Worm (Caenorhabditis elegans): ENCODE data around the gene mdt-15.

Gene mdt-15

DNA sequence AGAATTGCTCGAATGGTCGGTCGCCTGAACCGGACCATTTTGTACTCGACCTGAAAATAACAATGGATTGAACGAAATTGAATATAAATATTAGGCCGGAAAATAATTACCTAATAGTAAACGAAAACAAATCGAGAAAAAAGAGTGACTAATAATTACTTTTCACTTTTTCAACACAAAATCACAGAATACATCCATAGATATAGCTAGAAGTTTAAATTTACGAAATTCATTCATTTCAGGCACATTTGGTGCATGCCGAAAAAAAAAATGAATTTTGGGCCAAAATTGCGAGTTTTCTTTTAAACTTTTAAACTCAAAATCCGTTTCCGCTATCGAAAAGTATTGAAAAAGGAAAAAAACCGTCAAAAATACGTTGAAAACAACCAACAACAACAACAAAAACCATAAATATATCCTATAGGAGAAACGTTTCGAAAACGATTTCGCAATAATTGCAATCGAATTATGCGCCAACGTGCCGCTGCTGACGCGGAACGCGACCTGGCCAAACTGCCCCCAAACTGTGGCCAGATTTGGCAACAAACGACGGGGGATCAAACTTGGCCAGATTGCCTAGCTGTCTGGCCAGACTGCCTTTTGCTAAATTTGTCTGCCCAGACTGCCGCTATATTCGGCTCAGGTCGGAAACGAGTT lies 48.1 kb downstream of the mdt-15 start, which contains the start of gene Y37B11A.3:
Gene Y37B11A.3 (minus strand): TSS at position 51 of the 657 bp plus-strand sequence.
- peak; percentile 75 for TF ChIP-seq dpl-1 (GFP tag; optimal IDR thresholded peaks at IDR 0.05)
- TF ChIP-seq nhr-48 (tag; optimal IDR thresholded peaks at IDR 0.05) = peak; percentile 33
- peak; percentile 51; the same call in 1 of the 2 replicates for TF ChIP-seq ctbp-1 (GFP tag; IDR thresholded peaks at IDR 0.05)
- TF ChIP-seq rbr-2 (tag; optimal IDR thresholded peaks at IDR 0.05) = peak; percentile 65
- TF ChIP-seq ceh-20 (GFP tag; IDR thresholded peaks at IDR 0.05) = peak; percentile 68; the same call in 1 of the 2 replicates
- no peak for TF ChIP-seq lin-1 (GFP tag; IDR thresholded peaks at IDR 0.05)
- peak; percentile 84 for TF ChIP-seq mes-2 (tag; optimal IDR thresholded peaks at IDR 0.05; ENCODE audit: poor library complexity, severe bottlenecking)
- TF ChIP-seq vab-7 (GFP tag; IDR thresholded peaks at IDR 0.05) = peak; percentile 19; the same call in 1 of the 2 replicates
- no peak for TF ChIP-seq ztf-11 (tag; optimal IDR thresholded peaks at IDR 0.05)
- peak; percentile 21 for TF ChIP-seq F37D6.2 (tag; optimal IDR thresholded peaks at IDR 0.05)
- no peak for TF ChIP-seq nhr-6 (tag; optimal IDR thresholded peaks at IDR 0.05)
- no peak for TF ChIP-seq attf-4 (tag; optimal IDR thresholded peaks at IDR 0.05)
- TF ChIP-seq php-3 (GFP tag; IDR thresholded peaks at IDR 0.05) = 0 out of 2 replicates have a peak, but pooled peaks have one; percentile 35
- no peak for TF ChIP-seq nhr-42 (GFP tag; IDR thresholded peaks at IDR 0.05)
- no peak for TF ChIP-seq snpc-1.2 (GFP tag; IDR thresholded peaks at IDR 0.05)
- TF ChIP-seq spr-1 (tag; optimal IDR thresholded peaks at IDR 0.05) = peak; percentile 42
- no peak for TF ChIP-seq lin-39 (tag; optimal IDR thresholded peaks at IDR 0.05)
- TF ChIP-seq dmd-9 (GFP tag; IDR thresholded peaks at IDR 0.05) = peak; percentile 62; the same call in 1 of the 2 replicates
- no peak for TF ChIP-seq mdl-1 (tag; optimal IDR thresholded peaks at IDR 0.05)
- no peak for TF ChIP-seq cey-2 (tag; optimal IDR thresholded peaks at IDR 0.05; ENCODE audit: borderline replicate concordance, insufficient read depth)
- peak; percentile 7 for TF ChIP-seq hlh-30 (tag; optimal IDR thresholded peaks at IDR 0.05; ENCODE audit: insufficient read depth)
- no peak for TF ChIP-seq unc-62 (GFP tag; optimal IDR thresholded peaks at IDR 0.05 in 1 of 2)
- TF ChIP-seq unc-62 (tag; optimal IDR thresholded peaks at IDR 0.05) = no peak
- TF ChIP-seq lsy-2 (tag; optimal IDR thresholded peaks at IDR 0.05) = peak in 1 of 2 experiments; percentile 78
- TF ChIP-seq zfp-3 (GFP tag; conservative IDR thresholded peaks at IDR 0.05) = no peak; the same call in 1 of the 2 replicates
- TF ChIP-seq hmg-1.1 (GFP tag; IDR thresholded peaks at IDR 0.05) = peak; percentile 83
- TF ChIP-seq set-16 (GFP tag; IDR thresholded peaks at IDR 0.05) = peak; percentile 33; the same call in 1 of the 2 replicates
- 0 out of 2 replicates have a peak, but pooled peaks have one; percentile 43 for TF ChIP-seq Y75B8A.6 (GFP tag; IDR thresholded peaks at IDR 0.05)
- peak; percentile 18 for TF ChIP-seq nhr-11 (tag; optimal IDR thresholded peaks at IDR 0.05)
- TF ChIP-seq jun-1 (tag; optimal IDR thresholded peaks at IDR 0.05) = peak; percentile 26
- TF ChIP-seq fos-1 (tag; optimal IDR thresholded peaks at IDR 0.05) = no peak
- TF ChIP-seq tra-1 (GFP tag; IDR thresholded peaks at IDR 0.05) = 0 out of 2 replicates have a peak, but pooled peaks have one; percentile 48
- TF ChIP-seq hif-1 (tag; optimal IDR thresholded peaks at IDR 0.05) = peak in 1 of 2 experiments; percentile 45
- no peak for TF ChIP-seq ztf-7 (tag; optimal IDR thresholded peaks at IDR 0.05)
- TF ChIP-seq nhr-77 (tag; optimal IDR thresholded peaks at IDR 0.05) = peak; percentile 39
- TF ChIP-seq daf-8 (GFP tag; IDR thresholded peaks at IDR 0.05) = no peak
- TF ChIP-seq egl-27 (tag; optimal IDR thresholded peaks at IDR 0.05) = no peak
- peak; percentile 39 for TF ChIP-seq duxl-1 (tag; optimal IDR thresholded peaks at IDR 0.05; ENCODE audit: poor library complexity)
- peak; percentile 98 for TF ChIP-seq aha-1 (tag)
- peak; percentile 72 for TF ChIP-seq dmd-6 (GFP tag; IDR thresholded peaks at IDR 0.05)
- TF ChIP-seq madf-9 (GFP tag; conservative IDR thresholded peaks at IDR 0.05) = no peak
- TF ChIP-seq nhr-28 (tag; optimal IDR thresholded peaks at IDR 0.05) = peak; percentile 15
- TF ChIP-seq spr-3 (GFP tag; optimal IDR thresholded peaks at IDR 0.05) = no peak
- TF ChIP-seq mep-1 (tag; optimal IDR thresholded peaks at IDR 0.05) = peak; percentile 76
- no peak for TF ChIP-seq ZK337.2 (GFP tag; IDR thresholded peaks at IDR 0.05)
- no peak for TF ChIP-seq daf-16 (GFP tag; optimal IDR thresholded peaks at IDR 0.05)
- no peak for TF ChIP-seq daf-16 (tag; optimal IDR thresholded peaks at IDR 0.05)
- TF ChIP-seq mxl-3 (GFP tag; optimal IDR thresholded peaks at IDR 0.05) = peak; percentile 58
- TF ChIP-seq dve-1 (tag; optimal IDR thresholded peaks at IDR 0.05; ENCODE audit: insufficient read depth) = peak; percentile 73
- no peak for TF ChIP-seq ceh-62 (tag; optimal IDR thresholded peaks at IDR 0.05)

Data from whole organism, L4 larva.